Fruit fly (Drosophila melanogaster) whole organism, pupa: ENCODE results near the gene CG13311.

ENCODE experiments used
- CG13204 ChIP-seq: fragments of 200-800 bp; sonication (Bioruptor generic); optimal IDR thresholded peaks from 2 replicates; lab custom pipeline; 2018; ENCODE audit warnings: missing biosample characterization, mild to moderate bottlenecking, missing genetic modification characterization, moderate library complexity
- CG14655 ChIP-seq: fragments of 200-800 bp; sonication (Bioruptor generic); optimal IDR thresholded peaks from 3 replicates; lab custom pipeline; 2017; ENCODE audit warnings: mild to moderate bottlenecking, missing biosample characterization, missing genetic modification reagents, missing genetic modification characterization
- CG17806 ChIP-seq: fragments of 200-800 bp; sonication (Bioruptor generic); optimal IDR thresholded peaks from 2 replicates; lab custom pipeline; 2018; ENCODE audit warnings: missing biosample characterization, mild to moderate bottlenecking, missing genetic modification characterization, moderate library complexity
- CG32121 ChIP-seq: fragments of 200-800 bp; sonication (Bioruptor generic); IDR thresholded peaks from 2 replicates; pipeline ENCODE4 v1.3.6; 2022; ENCODE audit warnings: missing biosample characterization, missing genetic modification characterization
- CG8159 ChIP-seq: fragments of 200-800 bp; sonication (Bioruptor generic); optimal IDR thresholded peaks from 3 replicates; lab custom pipeline; 2018; ENCODE audit warnings: missing biosample characterization, mild to moderate bottlenecking, missing genetic modification characterization, moderate library complexity
- CG8301 ChIP-seq: fragments of 200-800 bp; sonication (Bioruptor generic); optimal IDR thresholded peaks from 2 replicates; lab custom pipeline; 2018; ENCODE audit warnings: missing biosample characterization, mild to moderate bottlenecking, missing genetic modification characterization
- Ets98B ChIP-seq: fragments of 200-800 bp; sonication (Bioruptor generic); IDR thresholded peaks from 2 replicates; pipeline ENCODE4 v1.3.6; 2022; ENCODE audit warnings: missing biosample characterization, missing genetic modification characterization
- Snoo ChIP-seq: fragments of 200-800 bp; sonication (Bioruptor generic); optimal IDR thresholded peaks from 3 replicates; lab custom pipeline; 2017; ENCODE audit warnings: missing biosample characterization, mild to moderate bottlenecking, missing genetic modification characterization, inconsistent platforms
- rn ChIP-seq: fragments of 200-800 bp; sonication (Bioruptor generic); IDR thresholded peaks from 2 replicates; pipeline ENCODE4 v1.3.6; 2022; ENCODE audit warnings: missing biosample characterization, missing genetic modification characterization

dm6 chr3L:8819441-8819840 lies 17.5 kb upstream of the CG13311 start:
- TF ChIP-seq CG13204 (GFP tag; lab: Kevin White, UChicago) (peak; percentile 38), CG32121 (no peak), Ets98B (GFP tag; lab: Robert Waterston, UW) (no peak), rn (GFP tag; lab: Robert Waterston, UW) (no peak), CG8159 (tag; lab: Kevin White, UChicago) (no peak), CG8301 (tag; lab: Kevin White, UChicago) (no peak), CG17806 (no peak), Snoo (tag; lab: Kevin White, UChicago) (peak; percentile 20), CG14655 (GFP tag; lab: Kevin White, UChicago) (no peak)
